Worm (Caenorhabditis elegans): ENCODE results near the gene C10A4.2.

The C10A4.2 gene

ce11 chrX:7390270-7390669 is 19.8 kb upstream of the C10A4.2 start, which contains the start of gene C10A4.6:
TSS of gene C10A4.6 (plus strand) at chrX:7390570.
- no peak for TF ChIP-seq pat-9 (tag; optimal IDR thresholded peaks at IDR 0.05)
- TF ChIP-seq hlh-13 (GFP tag; optimal IDR thresholded peaks at IDR 0.05) = no peak
- TF ChIP-seq ceh-2 (tag; optimal IDR thresholded peaks at IDR 0.05) = no peak
- no peak for TF ChIP-seq ceh-6 (GFP tag; optimal IDR thresholded peaks at IDR 0.05)
- TF ChIP-seq fax-1 (tag; optimal IDR thresholded peaks at IDR 0.05) = no peak
- TF ChIP-seq dve-1 (tag; optimal IDR thresholded peaks at IDR 0.05) = no peak
- no peak for TF ChIP-seq nhr-11 (tag; optimal IDR thresholded peaks at IDR 0.05)
- no peak for TF ChIP-seq sox-2 (GFP tag; IDR thresholded peaks at IDR 0.05)
- TF ChIP-seq C08G9.2 (tag; optimal IDR thresholded peaks at IDR 0.05) = no peak
- no peak for TF ChIP-seq K02D7.2 (tag; optimal IDR thresholded peaks at IDR 0.05)
- TF ChIP-seq fkh-6 (tag; optimal IDR thresholded peaks at IDR 0.05) = no peak
- TF ChIP-seq syd-9 (tag; optimal IDR thresholded peaks at IDR 0.05) = no peak
- no peak for TF ChIP-seq ztf-16 (tag; optimal IDR thresholded peaks at IDR 0.05)

DNA sequence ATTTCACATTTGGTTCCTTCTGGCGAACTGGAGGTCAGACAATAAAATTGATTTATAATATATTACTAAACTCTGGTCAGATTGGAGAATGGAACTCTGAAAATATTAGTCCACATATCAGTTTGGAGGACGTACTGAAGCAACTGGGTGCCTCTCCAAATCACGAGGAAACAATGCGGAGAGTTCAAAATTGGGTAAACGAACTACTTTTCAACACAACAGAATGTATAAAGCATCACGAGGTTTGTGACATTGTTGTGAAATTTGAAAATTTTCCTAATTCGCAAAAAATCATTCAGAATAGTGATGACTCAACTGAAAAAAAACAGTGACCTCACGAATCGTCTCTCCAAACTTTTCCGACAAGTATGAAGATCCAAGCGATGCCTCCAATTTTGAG is 16.9 kb upstream of the C10A4.2 start, which contains the start of gene gad-2:
Gene gad-2 (plus strand): TSS at position 301 of the 400 bp plus-strand sequence.
- TF ChIP-seq ama-1 (optimal IDR thresholded peaks at IDR 0.05) (no peak), unc-3 (GFP tag; conservative IDR thresholded peaks at IDR 0.05) (no peak), unc-3 (tag; optimal IDR thresholded peaks at IDR 0.05) (no peak), syd-9 (tag; optimal IDR thresholded peaks at IDR 0.05) (no peak), ceh-34 (tag; optimal IDR thresholded peaks at IDR 0.05) (no peak), T23F11.4 (GFP tag; optimal IDR thresholded peaks at IDR 0.05) (no peak), pha-4 (tag; optimal IDR thresholded peaks at IDR 0.05) (no peak), che-1 (tag; optimal IDR thresholded peaks at IDR 0.05) (no peak), unc-42 (tag; optimal IDR thresholded peaks at IDR 0.05) (no peak), npax-4 (tag; optimal IDR thresholded peaks at IDR 0.05) (no peak), Y22D7AL.16 (tag; optimal IDR thresholded peaks at IDR 0.05) (no peak), elt-2 (tag; optimal IDR thresholded peaks at IDR 0.05) (no peak), pros-1 (tag; optimal IDR thresholded peaks at IDR 0.05) (no peak)

DNA sequence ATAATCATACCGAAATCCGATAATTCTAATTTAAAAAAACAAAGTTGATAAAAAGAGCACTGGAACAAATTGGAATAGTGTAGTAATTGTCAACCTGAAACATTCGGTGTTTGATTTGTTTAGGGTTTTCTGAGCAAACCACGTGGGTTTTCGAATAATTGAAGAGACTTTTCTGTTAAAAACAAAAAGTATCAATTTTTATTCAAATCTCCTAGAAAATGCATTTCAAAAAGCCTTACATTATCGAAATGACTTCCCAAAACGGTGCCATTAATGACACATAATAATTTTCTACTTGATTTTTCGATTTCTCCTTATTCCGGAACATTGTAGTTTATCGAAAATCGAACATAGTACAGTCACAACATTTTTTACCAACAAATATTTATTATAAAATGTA is 12.1 kb upstream of the C10A4.2 start, which contains the start of gene C10A4.13:
Gene C10A4.13 (minus strand): TSS at position 101 of the 400 bp plus-strand sequence.
- no peak for TF ChIP-seq ref-2 (tag; optimal IDR thresholded peaks at IDR 0.05)
- no peak for TF ChIP-seq madf-2 (tag; optimal IDR thresholded peaks at IDR 0.05)
- no peak for TF ChIP-seq K02D7.2 (tag; optimal IDR thresholded peaks at IDR 0.05)
- TF ChIP-seq npax-4 (tag; optimal IDR thresholded peaks at IDR 0.05) = no peak
- no peak for TF ChIP-seq elt-4 (tag; optimal IDR thresholded peaks at IDR 0.05)
- TF ChIP-seq fax-1 (tag; optimal IDR thresholded peaks at IDR 0.05) = no peak
- TF ChIP-seq pat-9 (tag; optimal IDR thresholded peaks at IDR 0.05) = no peak
- TF ChIP-seq ztf-16 (tag; optimal IDR thresholded peaks at IDR 0.05) = no peak
- no peak for TF ChIP-seq ceh-14 (tag; optimal IDR thresholded peaks at IDR 0.05)
- TF ChIP-seq hlh-13 (GFP tag; optimal IDR thresholded peaks at IDR 0.05) = no peak
- TF ChIP-seq unc-3 (GFP tag; conservative IDR thresholded peaks at IDR 0.05) = no peak
- no peak for TF ChIP-seq unc-3 (tag; optimal IDR thresholded peaks at IDR 0.05)
- TF ChIP-seq C08G9.2 (tag; optimal IDR thresholded peaks at IDR 0.05) = no peak
- TF ChIP-seq lin-11 (tag; optimal IDR thresholded peaks at IDR 0.05) = no peak
- no peak for TF ChIP-seq mec-3 (tag; optimal IDR thresholded peaks at IDR 0.05; ENCODE audit: borderline replicate concordance)
- TF ChIP-seq hlh-30 (tag; optimal IDR thresholded peaks at IDR 0.05; ENCODE audit: insufficient read depth) = no peak
- no peak for TF ChIP-seq zip-5 (tag; optimal IDR thresholded peaks at IDR 0.05)
- TF ChIP-seq pros-1 (tag; optimal IDR thresholded peaks at IDR 0.05) = no peak
- no peak for TF ChIP-seq pqm-1 (tag; optimal IDR thresholded peaks at IDR 0.05)
- no peak for TF ChIP-seq eyg-1 (tag; optimal IDR thresholded peaks at IDR 0.05)
- TF ChIP-seq T23F11.4 (GFP tag; optimal IDR thresholded peaks at IDR 0.05) = no peak

ce11 chrX:7398584-7398983 is 11.5 kb upstream of the C10A4.2 start, which contains the start of gene C10A4.10:
TSS of gene C10A4.10 (plus strand) at chrX:7398884.
- TF ChIP-seq ets-4 (tag; optimal IDR thresholded peaks at IDR 0.05) (no peak), unc-86 (tag; optimal IDR thresholded peaks at IDR 0.05) (no peak), ceh-34 (tag; optimal IDR thresholded peaks at IDR 0.05) (no peak), hlh-30 (tag; optimal IDR thresholded peaks at IDR 0.05; ENCODE audit: insufficient read depth) (no peak), fkh-10 (GFP tag; optimal IDR thresholded peaks at IDR 0.05) (no peak), pat-9 (tag; optimal IDR thresholded peaks at IDR 0.05) (no peak), dve-1 (tag; optimal IDR thresholded peaks at IDR 0.05) (no peak), K02D7.2 (tag; optimal IDR thresholded peaks at IDR 0.05) (no peak), ttx-3 (tag; optimal IDR thresholded peaks at IDR 0.05) (no peak), dmd-4 (tag; optimal IDR thresholded peaks at IDR 0.05; ENCODE audit: borderline replicate concordance) (no peak), fkh-6 (tag; optimal IDR thresholded peaks at IDR 0.05) (no peak), nhr-11 (tag; optimal IDR thresholded peaks at IDR 0.05) (no peak), unc-55 (GFP tag; optimal IDR thresholded peaks at IDR 0.05) (no peak), pag-3 (tag; optimal IDR thresholded peaks at IDR 0.05; ENCODE audit: borderline replicate concordance) (no peak), ceh-24 (tag; optimal IDR thresholded peaks at IDR 0.05) (no peak), ceh-19 (GFP tag; optimal IDR thresholded peaks at IDR 0.05) (no peak)
